Fruit fly (Drosophila melanogaster): ENCODE data around the gene und.
A peak's percentile ranks its signal among the peaks of the same experiment; 100 is the strongest.

Gene und

DNA sequence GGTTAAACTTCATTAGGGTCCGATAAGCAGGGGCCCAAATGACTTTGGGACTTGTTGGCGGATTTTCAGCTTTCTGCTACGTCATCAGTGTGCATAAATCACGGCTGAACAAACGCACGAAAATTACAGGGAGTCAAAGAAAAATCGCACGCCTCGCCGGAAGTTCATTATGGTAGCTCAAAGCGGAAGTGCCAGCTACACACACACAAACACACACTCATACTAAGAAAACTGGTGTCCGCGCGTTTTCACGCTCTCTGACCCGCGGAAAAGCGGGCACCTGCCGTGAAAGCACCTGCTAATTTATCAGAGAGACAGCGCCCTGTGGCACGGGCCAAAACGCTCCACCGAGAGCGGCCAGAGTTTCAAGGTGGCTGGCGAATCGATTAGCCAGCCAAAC lies 25.8 kb upstream of the und start:
- TF ChIP-seq CG10348 (GFP tag; IDR thresholded peaks at IDR 0.05) (no peak), fd96Ca (GFP tag; IDR thresholded peaks at IDR 0.05) (no peak), CG15710 (tag; optimal IDR thresholded peaks at IDR 0.05) (no peak), CG8159 (tag; optimal IDR thresholded peaks at IDR 0.05) (no peak), Ets98B (GFP tag; IDR thresholded peaks at IDR 0.05) (no peak)

DNA sequence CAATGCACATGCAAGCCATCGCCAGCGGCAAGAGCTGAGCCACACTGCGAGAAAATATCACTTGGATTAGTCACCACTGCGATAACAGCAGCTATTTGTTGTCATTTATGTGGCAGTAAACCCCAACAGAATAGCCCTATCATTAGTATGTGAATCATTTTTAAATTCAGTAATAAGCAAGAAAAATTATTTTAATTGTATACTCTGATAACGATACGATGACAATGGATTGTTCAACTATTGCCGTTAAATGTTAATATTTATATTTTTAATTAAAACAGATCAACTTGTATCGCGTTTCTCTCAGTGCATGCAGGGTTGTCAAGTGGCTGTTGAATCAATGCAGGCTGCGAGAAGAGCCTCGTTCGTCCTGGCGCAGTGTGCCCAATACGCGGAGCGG lies 25.4 kb upstream of the und start:
- TF ChIP-seq fd96Ca (GFP tag; IDR thresholded peaks at IDR 0.05) (peak; percentile 59; the same call in 2 of the 3 replicates), Pif1B (GFP tag; optimal IDR thresholded peaks at IDR 0.05) (no peak), CG8159 (tag; optimal IDR thresholded peaks at IDR 0.05) (peak; percentile 61), D1 (tag; optimal IDR thresholded peaks at IDR 0.05) (no peak), EcR (GFP tag; optimal IDR thresholded peaks at IDR 0.05) (no peak), CG13204 (GFP tag; optimal IDR thresholded peaks at IDR 0.05) (no peak), CG34367 (tag; optimal IDR thresholded peaks at IDR 0.05) (no peak), CG9948 (tag; optimal IDR thresholded peaks at IDR 0.05) (peak; percentile 37), CG4496 (GFP tag; IDR thresholded peaks at IDR 0.05) (peak; percentile 44; the same call in 1 of the 3 replicates), CG12605 (GFP tag; IDR thresholded peaks at IDR 0.05) (no peak), Ets98B (GFP tag; IDR thresholded peaks at IDR 0.05) (no peak), Snoo (tag; optimal IDR thresholded peaks at IDR 0.05) (no peak), CG32121 (GFP tag; IDR thresholded peaks at IDR 0.05) (peak; percentile 17; the same call in 1 of the 2 replicates), CG8301 (tag; optimal IDR thresholded peaks at IDR 0.05) (peak; percentile 49), CG15710 (tag; optimal IDR thresholded peaks at IDR 0.05) (peak; percentile 42), Pif1A (GFP tag; optimal IDR thresholded peaks at IDR 0.05) (no peak), rn (GFP tag; IDR thresholded peaks at IDR 0.05) (no peak; the same call in 1 of the 2 replicates), CG14655 (GFP tag; optimal IDR thresholded peaks at IDR 0.05) (peak; percentile 59), CG17806 (tag; optimal IDR thresholded peaks at IDR 0.05) (peak; percentile 47), CG10348 (GFP tag; IDR thresholded peaks at IDR 0.05) (no peak), gl (tag; optimal IDR thresholded peaks at IDR 0.05) (no peak)

DNA sequence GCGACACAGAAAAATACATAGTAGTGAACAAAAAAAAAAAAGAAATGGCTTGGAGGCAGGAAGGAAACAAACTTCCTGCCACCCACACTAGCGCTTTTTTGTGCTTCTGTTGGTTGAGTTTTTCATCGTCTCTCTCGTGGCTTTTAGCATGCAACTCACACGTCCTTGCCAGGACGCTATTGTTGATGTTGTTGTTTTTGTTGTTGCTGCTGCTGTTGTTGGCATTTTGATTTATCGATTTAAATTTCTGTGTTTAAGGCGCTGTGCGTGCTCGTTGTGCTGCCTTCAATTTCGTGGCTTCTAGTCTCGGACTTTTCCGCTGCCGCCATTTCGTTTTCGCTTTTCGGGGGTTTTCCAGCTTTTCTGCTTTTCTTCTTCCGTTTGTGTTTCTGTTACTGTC lies 23.5 kb upstream of the und start:
- TF ChIP-seq CG10348 (GFP tag; IDR thresholded peaks at IDR 0.05) = no peak

DNA sequence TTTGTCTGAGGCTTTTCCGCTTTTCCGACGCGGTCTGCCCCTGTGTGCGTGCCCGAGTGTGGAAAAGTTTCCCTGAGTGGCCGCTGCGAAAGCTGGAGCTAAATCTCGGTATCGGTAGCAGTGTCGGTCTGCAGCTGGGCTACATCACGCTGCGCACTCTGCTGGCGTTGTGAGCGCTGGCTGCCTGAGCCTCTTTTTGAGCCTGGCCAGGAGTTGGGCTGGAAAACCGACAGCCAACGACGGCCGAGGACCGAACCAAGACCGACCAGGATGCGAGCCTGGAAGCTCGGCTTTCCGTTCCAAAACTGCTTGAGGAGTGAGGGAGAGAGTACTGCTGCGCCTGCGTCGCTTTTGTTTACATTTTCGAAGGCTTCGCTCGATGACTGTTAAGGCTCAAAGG lies 19.3 kb upstream of the und start:
- TF ChIP-seq CG13204 (GFP tag; optimal IDR thresholded peaks at IDR 0.05) (no peak), D1 (tag; optimal IDR thresholded peaks at IDR 0.05) (no peak), Snoo (tag; optimal IDR thresholded peaks at IDR 0.05) (no peak), CG12605 (GFP tag; IDR thresholded peaks at IDR 0.05) (no peak), rn (GFP tag; IDR thresholded peaks at IDR 0.05) (no peak), CG32121 (GFP tag; IDR thresholded peaks at IDR 0.05) (no peak), Pif1A (GFP tag; optimal IDR thresholded peaks at IDR 0.05) (no peak), Pif1B (GFP tag; optimal IDR thresholded peaks at IDR 0.05) (no peak), CG17806 (tag; optimal IDR thresholded peaks at IDR 0.05) (no peak), EcR (GFP tag; optimal IDR thresholded peaks at IDR 0.05) (no peak)

DNA sequence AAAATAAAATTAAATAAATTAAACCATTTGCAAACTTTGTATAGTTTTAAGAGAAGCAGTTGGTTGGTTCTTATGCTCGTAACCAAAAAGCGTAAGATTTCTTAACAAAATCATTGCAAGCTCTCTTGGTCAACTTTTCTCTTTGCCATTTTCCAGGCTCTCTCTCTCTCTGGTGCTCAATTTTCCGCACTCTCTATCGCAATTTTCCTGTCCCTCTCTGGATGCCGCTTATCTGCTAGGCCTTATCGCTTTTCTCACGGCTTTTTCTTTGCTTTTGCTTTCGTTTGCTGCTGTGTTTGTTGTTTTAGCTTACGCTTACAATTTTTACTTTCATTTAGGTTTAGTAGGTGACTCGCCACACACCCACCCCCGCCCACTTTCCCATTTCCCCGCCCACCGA lies 18.5 kb upstream of the und start:
- 0 out of 3 replicates have a peak, but pooled peaks have one; percentile 23 for TF ChIP-seq fd96Ca (GFP tag; IDR thresholded peaks at IDR 0.05)
- TF ChIP-seq CG14655 (GFP tag; optimal IDR thresholded peaks at IDR 0.05) = peak; percentile 43
- no peak for TF ChIP-seq CG34367 (tag; optimal IDR thresholded peaks at IDR 0.05)
- no peak for TF ChIP-seq CG17806 (tag; optimal IDR thresholded peaks at IDR 0.05)
- TF ChIP-seq CG15710 (tag; optimal IDR thresholded peaks at IDR 0.05) = no peak
- TF ChIP-seq Pif1A (GFP tag; optimal IDR thresholded peaks at IDR 0.05) = no peak
- TF ChIP-seq CG8301 (tag; optimal IDR thresholded peaks at IDR 0.05) = peak; percentile 12
- no peak for TF ChIP-seq gl (tag; optimal IDR thresholded peaks at IDR 0.05)
- no peak for TF ChIP-seq EcR (GFP tag; optimal IDR thresholded peaks at IDR 0.05)
- no peak for TF ChIP-seq Snoo (tag; optimal IDR thresholded peaks at IDR 0.05)

DNA sequence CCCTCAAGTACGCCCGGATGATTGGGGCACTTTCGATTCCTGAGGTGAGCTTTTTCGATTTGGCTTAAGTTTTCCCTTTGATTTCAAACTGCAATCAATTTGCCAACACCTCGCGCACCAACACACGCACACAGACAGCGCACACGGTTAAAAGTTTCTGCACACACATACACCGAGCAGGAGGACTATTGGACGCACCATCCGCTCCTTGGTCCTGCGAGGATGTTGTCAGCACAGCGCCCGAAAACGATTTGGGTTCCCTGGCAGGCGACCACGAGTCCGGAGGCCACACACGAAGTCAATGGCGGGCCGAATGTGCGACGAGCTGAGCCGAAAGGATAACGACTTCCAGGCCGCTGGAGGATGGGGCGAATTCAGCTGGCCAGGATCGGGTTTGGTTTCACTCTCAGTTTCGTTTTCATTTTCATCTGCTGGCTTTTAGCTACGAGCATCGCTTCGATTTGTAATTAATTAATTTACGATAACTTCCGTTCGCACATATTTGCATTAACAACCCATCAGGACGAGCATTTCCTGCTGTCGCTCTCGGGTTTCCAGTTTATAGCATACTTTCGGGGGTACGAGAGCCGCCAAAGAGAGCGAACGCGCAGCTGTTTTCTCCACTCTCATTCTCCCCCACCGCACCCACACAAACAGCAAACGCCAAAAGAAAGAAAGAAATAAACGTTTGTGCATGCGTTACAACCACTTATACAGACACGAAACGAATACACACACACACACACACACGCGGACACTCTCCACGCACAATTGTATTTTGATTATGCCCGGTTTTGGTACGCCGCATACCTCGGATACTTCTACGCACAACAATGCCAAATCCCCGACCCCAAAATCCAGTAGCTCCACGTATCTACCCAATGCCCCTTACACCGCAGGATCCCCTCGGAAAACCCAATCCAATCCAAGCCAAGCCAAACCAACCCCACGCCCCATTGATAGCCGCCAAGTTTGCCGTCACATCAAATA lies 16.6 kb upstream of the und start, which contains the start of gene Nckx30C:
Gene Nckx30C, minus strand, starts transcription at position 260 of the 990 bp plus-strand sequence.
- TF ChIP-seq CG17806 (tag; optimal IDR thresholded peaks at IDR 0.05) (no peak), EcR (GFP tag; optimal IDR thresholded peaks at IDR 0.05) (no peak), Pif1B (GFP tag; optimal IDR thresholded peaks at IDR 0.05) (no peak), CG9948 (tag; optimal IDR thresholded peaks at IDR 0.05) (no peak), CG10348 (GFP tag; IDR thresholded peaks at IDR 0.05) (no peak), CG15710 (tag; optimal IDR thresholded peaks at IDR 0.05) (no peak), CG14655 (GFP tag; optimal IDR thresholded peaks at IDR 0.05) (no peak), CG13204 (GFP tag; optimal IDR thresholded peaks at IDR 0.05) (no peak), D1 (tag; optimal IDR thresholded peaks at IDR 0.05) (no peak), rn (GFP tag; IDR thresholded peaks at IDR 0.05) (no peak), CG34367 (tag; optimal IDR thresholded peaks at IDR 0.05) (no peak), CG4496 (GFP tag; IDR thresholded peaks at IDR 0.05) (no peak)
